Worm (Caenorhabditis elegans): ENCODE results near the gene str-187.

str-187 gene

ce11 chrIV:17265279-17265678 lies at the start of gene str-187:
str-187 (plus strand) TSS chrIV:17265579.
- TF ChIP-seq nhr-12 (tag; optimal IDR thresholded peaks at IDR 0.05) (no peak), nhr-6 (tag; optimal IDR thresholded peaks at IDR 0.05) (no peak), ceh-16 (tag; optimal IDR thresholded peaks at IDR 0.05) (no peak), snpc-4 (tag; optimal IDR thresholded peaks at IDR 0.05) (no peak), mab-5 (tag; optimal IDR thresholded peaks at IDR 0.05) (no peak), ceh-82 (tag; optimal IDR thresholded peaks at IDR 0.05) (no peak)

- TF ChIP-seq snpc-4 (tag; optimal IDR thresholded peaks at IDR 0.05) (no peak), nhr-21 (tag; optimal IDR thresholded peaks at IDR 0.05) (no peak), nhr-25 (tag; optimal IDR thresholded peaks at IDR 0.05) (no peak), crh-2 (tag; optimal IDR thresholded peaks at IDR 0.05) (no peak), nhr-237 (tag; optimal IDR thresholded peaks at IDR 0.05) (no peak), skn-1 (tag; optimal IDR thresholded peaks at IDR 0.05) (no peak)
Measured at ce11 chrIV:17216048-17216447, 49.3 kb upstream of the str-187 start, which contains the start of gene Y116A8B.1. Y116A8B.1 (plus strand) TSS chrIV:17216348.

- TF ChIP-seq sma-9 (GFP tag; optimal IDR thresholded peaks at IDR 0.05): no peak
- no peak for TF ChIP-seq sma-9 (tag; optimal IDR thresholded peaks at IDR 0.05)
- no peak for TF ChIP-seq ama-1 (optimal IDR thresholded peaks at IDR 0.05)
- TF ChIP-seq crh-2 (tag; optimal IDR thresholded peaks at IDR 0.05): no peak
Measured at ce11 chrIV:17223474-17223873, 41.9 kb upstream of the str-187 start, which contains the start of gene Y116A8B.4. Y116A8B.4 (plus strand) TSS chrIV:17223774.

- TF ChIP-seq unc-55 (GFP tag; optimal IDR thresholded peaks at IDR 0.05) (no peak), nhr-12 (tag; optimal IDR thresholded peaks at IDR 0.05) (no peak), nhr-23 (tag; optimal IDR thresholded peaks at IDR 0.05) (no peak), crh-2 (tag; optimal IDR thresholded peaks at IDR 0.05) (no peak), sma-3 (GFP tag; optimal IDR thresholded peaks at IDR 0.05) (no peak), Y55F3AM.14 (GFP tag; optimal IDR thresholded peaks at IDR 0.05) (no peak), unc-39 (tag; optimal IDR thresholded peaks at IDR 0.05) (no peak), ztf-4 (tag; optimal IDR thresholded peaks at IDR 0.05) (no peak), mab-5 (tag; optimal IDR thresholded peaks at IDR 0.05) (no peak), lin-11 (tag; optimal IDR thresholded peaks at IDR 0.05) (no peak), blmp-1 (tag; optimal IDR thresholded peaks at IDR 0.05; ENCODE audit: insufficient read depth) (no peak), nhr-10 (tag; optimal IDR thresholded peaks at IDR 0.05) (no peak), ama-1 (optimal IDR thresholded peaks at IDR 0.05) (no peak), nhr-77 (tag; optimal IDR thresholded peaks at IDR 0.05) (no peak), sem-4 (tag; optimal IDR thresholded peaks at IDR 0.05) (no peak), ceh-82 (tag; optimal IDR thresholded peaks at IDR 0.05) (no peak)
Measured at ce11 chrIV:17230958-17231357, 34.4 kb upstream of the str-187 start, which contains the start of gene npr-32. npr-32 (minus strand) TSS chrIV:17231058.

ce11 chrIV:17232899-17233298 lies 32.5 kb upstream of the str-187 start:
- TF ChIP-seq nhr-6 (tag; optimal IDR thresholded peaks at IDR 0.05) (no peak), ceh-82 (tag; optimal IDR thresholded peaks at IDR 0.05) (no peak), nhr-129 (tag; optimal IDR thresholded peaks at IDR 0.05) (no peak), ztf-11 (tag; optimal IDR thresholded peaks at IDR 0.05) (no peak), sem-4 (tag; optimal IDR thresholded peaks at IDR 0.05) (no peak), mab-5 (tag; optimal IDR thresholded peaks at IDR 0.05) (no peak), lsy-2 (tag; optimal IDR thresholded peaks at IDR 0.05) (no peak), alr-1 (tag; optimal IDR thresholded peaks at IDR 0.05) (no peak)

ce11 chrIV:17233494-17233893 lies 31.9 kb upstream of the str-187 start:
- TF ChIP-seq ztf-1 (GFP tag; conservative IDR thresholded peaks at IDR 0.05): no peak
- TF ChIP-seq C34F6.9 (tag; optimal IDR thresholded peaks at IDR 0.05): peak; percentile 3

- TF ChIP-seq nhr-237 (tag; optimal IDR thresholded peaks at IDR 0.05) (no peak), elt-1 (tag; optimal IDR thresholded peaks at IDR 0.05) (no peak), Y55F3AM.14 (GFP tag; optimal IDR thresholded peaks at IDR 0.05) (no peak), F13H6.1 (tag; optimal IDR thresholded peaks at IDR 0.05) (no peak), egl-27 (tag; optimal IDR thresholded peaks at IDR 0.05) (no peak), sem-4 (tag; optimal IDR thresholded peaks at IDR 0.05) (no peak), lin-39 (tag; optimal IDR thresholded peaks at IDR 0.05) (no peak), nhr-6 (tag; optimal IDR thresholded peaks at IDR 0.05) (no peak), unc-39 (tag; optimal IDR thresholded peaks at IDR 0.05) (no peak), alr-1 (tag; optimal IDR thresholded peaks at IDR 0.05) (no peak)
Measured at ce11 chrIV:17237029-17237428, 28.4 kb upstream of the str-187 start.
